Fruit fly (Drosophila melanogaster) whole organism, wandering third instar larva: ENCODE results near the gene CenG1A.

ENCODE experiments used
- CG32264 ChIP-seq: fragments of 200-800 bp; sonication (Bioruptor generic); optimal IDR thresholded peaks from 2 replicates; lab custom pipeline; 2016; ENCODE audit warnings: missing biosample characterization, missing genetic modification characterization
- CrebA ChIP-seq: fragments of 200-800 bp; sonication (Bioruptor generic); optimal IDR thresholded peaks from 2 replicates; lab custom pipeline; 2016; ENCODE audit warnings: missing biosample characterization, mild to moderate bottlenecking, missing genetic modification characterization, borderline replicate concordance
- Hr78 ChIP-seq: fragments of >200 bp; optimal IDR thresholded peaks from 2 replicates; lab custom pipeline; 2017; ENCODE audit warnings: missing biosample characterization, missing genetic modification characterization
- Myc ChIP-seq: fragments of >200 bp; optimal IDR thresholded peaks from 2 replicates; lab custom pipeline; 2017
- N ChIP-seq: fragments of >200 bp; optimal IDR thresholded peaks from 2 replicates; lab custom pipeline; 2018; ENCODE audit warnings: missing biosample characterization, missing external identifiers, missing genetic modification characterization
- OdsH ChIP-seq: fragments of 200-800 bp; sonication (Bioruptor generic); optimal IDR thresholded peaks from 2 replicates; lab custom pipeline; 2016; ENCODE audit warnings: missing biosample characterization, mild to moderate bottlenecking, missing genetic modification characterization
- Sp1 ChIP-seq: fragments of 200-800 bp; sonication (Bioruptor generic); optimal IDR thresholded peaks from 3 replicates; lab custom pipeline; 2019; ENCODE audit warnings: missing biosample characterization, mild to moderate bottlenecking, missing genetic modification characterization, moderate library complexity
- br ChIP-seq: fragments of 200-800 bp; sonication (Bioruptor generic); optimal IDR thresholded peaks from 2 replicates; lab custom pipeline; 2016; ENCODE audit warnings: missing biosample characterization, missing genetic modification characterization
- h ChIP-seq: fragments of 200-800 bp; sonication (Bioruptor generic); optimal IDR thresholded peaks from 3 replicates; lab custom pipeline; 2016; ENCODE audit warnings: missing biosample characterization, mild to moderate bottlenecking, missing genetic modification characterization
- pan ChIP-seq: fragments of >200 bp; optimal IDR thresholded peaks from 2 replicates; lab custom pipeline; 2017
- psq ChIP-seq: fragments of 200-800 bp; sonication (Bioruptor generic); optimal IDR thresholded peaks from 3 replicates; lab custom pipeline; 2017; ENCODE audit warnings: missing biosample characterization, mild to moderate bottlenecking, missing genetic modification characterization, moderate library complexity
- sage ChIP-seq: fragments of 200-800 bp; sonication (Bioruptor generic); optimal IDR thresholded peaks from 2 replicates; lab custom pipeline; 2016; ENCODE audit warnings: missing biosample characterization, mild to moderate bottlenecking, missing genetic modification characterization
- tai ChIP-seq: sonication (Bioruptor generic); optimal IDR thresholded peaks from 2 replicates; lab custom pipeline; 2016; ENCODE audit warnings: missing biosample characterization, missing genetic modification characterization

DNA sequence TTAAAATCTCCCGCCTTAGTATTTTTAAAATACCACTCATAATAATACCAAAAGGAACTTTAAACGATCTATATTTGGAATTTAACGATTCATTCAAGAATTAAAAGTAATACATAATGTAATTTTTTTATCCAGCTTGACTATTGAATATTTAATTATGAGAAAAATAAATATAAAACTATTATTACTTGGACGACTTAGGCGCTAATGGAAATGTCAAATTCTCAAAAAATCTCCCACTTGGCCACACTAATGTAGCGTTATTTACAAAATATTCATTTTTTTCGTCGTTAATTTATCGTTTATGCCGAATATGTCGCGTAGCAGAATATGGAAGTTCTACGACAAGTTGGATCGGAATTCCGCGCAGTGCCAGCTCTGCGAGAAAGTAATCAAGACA lies 44.6 kb upstream of the CenG1A start, which contains the start of gene CG16863:
- TF ChIP-seq Myc (no peak), Sp1 (GFP tag; lab: Kevin White, UChicago) (no peak), sage (GFP tag; lab: Kevin White, UChicago) (no peak), OdsH (GFP tag; lab: Kevin White, UChicago) (no peak), psq (GFP tag; lab: Kevin White, UChicago) (no peak), CrebA (GFP tag; lab: Kevin White, UChicago) (no peak), h (no peak), br (GFP tag; lab: Kevin White, UChicago) (no peak), tai (no peak), Hr78 (GFP tag; lab: Kevin White, UChicago) (no peak), N (GFP tag; lab: Kevin White, UChicago) (no peak), CG32264 (no peak), pan (lab: Kevin White, UChicago) (no peak)
